Worm (Caenorhabditis elegans): ENCODE results near the gene Y48A6B.9.

DNA sequence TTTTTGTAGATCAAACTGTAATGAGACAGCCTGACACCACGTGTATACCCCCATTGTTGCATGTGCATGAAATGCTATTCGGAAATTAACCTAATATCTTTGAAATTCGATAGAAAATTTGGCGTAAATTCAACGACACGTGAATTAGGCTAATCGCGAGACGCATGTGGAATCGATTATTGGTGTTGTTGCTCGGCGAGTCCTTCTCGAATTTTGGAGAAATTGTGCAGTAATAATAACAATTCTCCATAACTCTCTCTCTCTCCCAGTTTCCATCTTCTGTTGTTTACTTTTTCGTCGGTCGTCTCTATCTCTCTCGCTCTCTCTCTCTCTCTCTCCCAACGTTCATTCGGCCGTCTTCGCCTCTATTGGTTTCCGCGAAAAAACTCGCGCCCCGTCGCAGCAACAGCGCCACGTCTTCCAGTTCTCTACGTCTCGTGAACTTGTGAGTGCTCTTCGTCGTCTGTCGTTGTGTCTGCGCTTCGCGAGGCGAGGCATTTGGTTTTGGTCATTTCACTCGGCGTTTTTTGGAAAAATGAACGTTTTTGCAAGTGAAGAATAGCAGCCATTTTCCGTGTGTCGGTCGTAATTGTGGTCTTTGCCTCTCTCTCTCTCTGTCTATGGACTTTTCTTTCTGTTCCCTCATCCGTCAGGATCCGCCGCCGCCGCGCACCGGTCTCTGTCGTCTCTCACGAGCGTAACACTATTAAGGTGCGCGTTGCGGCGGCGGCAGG is 21.7 kb downstream of the Y48A6B.9 start:
- no peak for TF ChIP-seq nhr-76 (tag; optimal IDR thresholded peaks at IDR 0.05)
- TF ChIP-seq blmp-1 (tag; optimal IDR thresholded peaks at IDR 0.05) = no peak
- TF ChIP-seq nhr-12 (tag; optimal IDR thresholded peaks at IDR 0.05) = no peak
